Worm (Caenorhabditis elegans) whole organism, young adult: ENCODE data around the gene pdi-6.

Experiments
- B0336.3 ChIP-seq: fragments of 200-800 bp; sonication (Bioruptor generic); IDR thresholded peaks from 2 replicates; pipeline ENCODE4 v1.3.6; 2022; ENCODE audit warnings: missing genetic modification characterization, missing compliant biosample characterization
- F52B5.7 ChIP-seq: sonication (generic microtip); optimal IDR thresholded peaks from 2 replicates; lab custom pipeline; 2016; ENCODE audit warnings: mild to moderate bottlenecking, missing genetic modification characterization, missing compliant biosample characterization
- aptf-2 ChIP-seq: fragments of 200-800 bp; sonication (Bioruptor generic); conservative IDR thresholded peaks from 2 replicates; pipeline ENCODE4 v1.3.6; 2022; ENCODE audit warnings: missing genetic modification reagents, missing genetic modification characterization, missing compliant biosample characterization
- aptf-3 ChIP-seq: fragments of 200-800 bp; sonication (Bioruptor generic); IDR thresholded peaks from 2 replicates; pipeline ENCODE4 v1.3.6; 2022; ENCODE audit warnings: missing genetic modification characterization, missing compliant biosample characterization
- cebp-1 ChIP-seq, 2 experiments: fragments of 200-800 bp in 1 of 2; sonication (Bioruptor generic) in 1 of 2; sonication (generic microtip) in 1 of 2; IDR thresholded peaks in 1 of 2; optimal IDR thresholded peaks in 1 of 2; 2 replicates each; pipeline versions ENCODE4 v1.3.6 to Lab custom; 2017 to 2022; ENCODE audit warnings: missing compliant biosample characterization in 2 of 2, missing genetic modification characterization in 2 of 2, mild to moderate bottlenecking in 1 of 2, missing genetic modification reagents in 1 of 2, moderate library complexity in 1 of 2
- lin-40 ChIP-seq: sonication (generic microtip); optimal IDR thresholded peaks from 2 replicates; lab custom pipeline; 2016; ENCODE audit warnings: missing genetic modification characterization, mild to moderate bottlenecking, missing compliant biosample characterization, missing genotype, missing genetic modification reagents
- madf-3 ChIP-seq: fragments of 200-800 bp; sonication (Bioruptor generic); IDR thresholded peaks from 2 replicates; pipeline ENCODE4 v1.3.6; 2022; ENCODE audit warnings: missing genetic modification reagents, missing genetic modification characterization, missing compliant biosample characterization
- nhr-90 ChIP-seq: sonication (generic microtip); optimal IDR thresholded peaks from 2 replicates; lab custom pipeline; 2016; ENCODE audit warnings: missing genotype, mild to moderate bottlenecking, missing genetic modification characterization, missing compliant biosample characterization
- unc-130 ChIP-seq: sonication (generic microtip); optimal IDR thresholded peaks from 2 replicates; lab custom pipeline; 2016; ENCODE audit warnings: missing genetic modification reagents, missing genetic modification characterization, missing compliant biosample characterization
- ztf-28 ChIP-seq: fragments of 200-800 bp; sonication (Bioruptor generic); IDR thresholded peaks from 2 replicates; pipeline ENCODE4 v1.3.6; 2022; ENCODE audit warnings: missing genetic modification reagents, missing genetic modification characterization, missing compliant biosample characterization

- no peak for TF ChIP-seq aptf-2 (GFP tag; lab: Robert Waterston, UW)
- no peak for TF ChIP-seq aptf-3 (GFP tag; lab: Robert Waterston, UW)
- no peak for TF ChIP-seq F52B5.7 (tag; lab: Kevin White, UChicago)
- no peak for TF ChIP-seq ztf-28 (GFP tag; lab: Robert Waterston, UW)
- no peak for TF ChIP-seq nhr-90
- no peak for TF ChIP-seq unc-130
- no peak for TF ChIP-seq B0336.3 (GFP tag; lab: Robert Waterston, UW)
- no peak for TF ChIP-seq madf-3
- no peak for TF ChIP-seq cebp-1 (GFP tag; IDR thresholded peaks at IDR 0.05; lab: Robert Waterston, UW)
- no peak for TF ChIP-seq cebp-1 (tag; optimal IDR thresholded peaks at IDR 0.05; lab: Kevin White, UChicago)
- no peak for TF ChIP-seq lin-40
These were observed 30.7 kb upstream of the pdi-6 start for ce11 chrX:7099049-7099448.
